Worm (Caenorhabditis elegans) whole organism, L2 larva: ENCODE results near the gene ari-2.

Source experiments
- C34F6.9 ChIP-seq: fragments of 150-350 bp; optimal IDR thresholded peaks from 2 replicates; lab custom pipeline; 2014; ENCODE audit warnings: missing biosample characterization, missing genetic modification characterization
- F13H6.1 ChIP-seq: sonication (generic microtip); optimal IDR thresholded peaks from 2 replicates; lab custom pipeline; 2016; ENCODE audit warnings: missing genetic modification characterization, missing compliant biosample characterization
- R02D3.7 ChIP-seq: fragments of 150-350 bp; optimal IDR thresholded peaks from 2 replicates; lab custom pipeline; 2014; ENCODE audit warnings: missing biosample characterization, missing genetic modification characterization
- Y55F3AM.14 ChIP-seq: fragments of 200-800 bp; sonication (Bioruptor generic); optimal IDR thresholded peaks from 2 replicates; lab custom pipeline; 2018; ENCODE audit warnings: mild to moderate bottlenecking, missing genetic modification characterization, missing compliant biosample characterization
- ZK546.5 ChIP-seq: sonication (generic microtip); optimal IDR thresholded peaks from 2 replicates; lab custom pipeline; 2017; ENCODE audit warnings: missing biosample characterization, missing genetic modification characterization
- alr-1 ChIP-seq: fragments of 150-350 bp; optimal IDR thresholded peaks from 2 replicates; lab custom pipeline; 2014; ENCODE audit warnings: missing biosample characterization, missing genetic modification characterization
- aly-2 ChIP-seq: fragments of 150-350 bp; optimal IDR thresholded peaks from 2 replicates; lab custom pipeline; 2014; ENCODE audit warnings: missing biosample characterization, missing genetic modification characterization
- ama-1 ChIP-seq: fragments of 150-350 bp; optimal IDR thresholded peaks from 2 replicates; lab custom pipeline; 2018; ENCODE audit warnings: inconsistent platforms
- blmp-1 ChIP-seq: sonication (generic microtip); optimal IDR thresholded peaks from 2 replicates; lab custom pipeline; 2017; ENCODE audit warnings: missing genetic modification characterization, mild to moderate bottlenecking, missing compliant biosample characterization, antibody characterized with exemption, moderate library complexity; ENCODE audit not compliant: insufficient read depth
- ceh-16 ChIP-seq: fragments of 150-350 bp; optimal IDR thresholded peaks from 2 replicates; lab custom pipeline; 2014; ENCODE audit warnings: missing biosample characterization, missing genetic modification characterization
- ceh-82 ChIP-seq: fragments of 150-350 bp; optimal IDR thresholded peaks from 2 replicates; lab custom pipeline; 2014; ENCODE audit warnings: missing biosample characterization, missing genetic modification characterization
- crh-2 ChIP-seq: sonication (generic microtip); optimal IDR thresholded peaks from 2 replicates; lab custom pipeline; 2017; ENCODE audit warnings: missing biosample characterization, missing genetic modification characterization
- dmd-4 ChIP-seq: sonication (generic microtip); optimal IDR thresholded peaks from 2 replicates; lab custom pipeline; 2017; ENCODE audit warnings: missing biosample characterization, missing genetic modification characterization
- egl-27 ChIP-seq: sonication (generic microtip); optimal IDR thresholded peaks from 3 replicates; lab custom pipeline; 2017; ENCODE audit warnings: missing biosample characterization, missing genetic modification reagents, missing genetic modification characterization
- elt-1 ChIP-seq: fragments of 150-350 bp; optimal IDR thresholded peaks from 2 replicates; lab custom pipeline; 2014; ENCODE audit warnings: missing biosample characterization, missing genetic modification characterization
- elt-3 ChIP-seq: sonication (generic microtip); optimal IDR thresholded peaks from 2 replicates; lab custom pipeline; 2017; ENCODE audit warnings: missing biosample characterization, missing genetic modification characterization
- fos-1 ChIP-seq: fragments of 150-350 bp; optimal IDR thresholded peaks from 2 replicates; lab custom pipeline; 2014; ENCODE audit warnings: missing biosample characterization, missing genetic modification characterization
- gmeb-1 ChIP-seq: fragments of 150-350 bp; optimal IDR thresholded peaks from 2 replicates; lab custom pipeline; 2014; ENCODE audit warnings: missing biosample characterization, missing genetic modification characterization
- lin-11 ChIP-seq: fragments of 150-350 bp; sonication (generic microtip); optimal IDR thresholded peaks from 2 replicates; lab custom pipeline; 2014; ENCODE audit warnings: missing biosample characterization, missing genetic modification characterization, inconsistent platforms, mixed read lengths
- lin-13 ChIP-seq: fragments of 150-350 bp; optimal IDR thresholded peaks from 2 replicates; lab custom pipeline; 2014; ENCODE audit warnings: missing biosample characterization, missing genetic modification reagents, missing genetic modification characterization
- lin-39 ChIP-seq: fragments of 150-350 bp; optimal IDR thresholded peaks from 2 replicates; lab custom pipeline; 2014; ENCODE audit warnings: missing biosample characterization, missing genetic modification reagents, missing genetic modification characterization
- lsy-2 ChIP-seq, 2 experiments: fragments of 150-350 bp in 1 of 2; sonication (generic microtip) in 1 of 2; optimal IDR thresholded peaks; 2 replicates each; lab custom pipeline; 2014 to 2017; ENCODE audit warnings: missing biosample characterization in 2 of 2, missing genetic modification characterization in 2 of 2
- mab-5 ChIP-seq: fragments of 150-350 bp; optimal IDR thresholded peaks from 2 replicates; lab custom pipeline; 2014; ENCODE audit warnings: missing biosample characterization, missing genetic modification characterization
- mbf-1 ChIP-seq: sonication (generic microtip); optimal IDR thresholded peaks from 2 replicates; lab custom pipeline; 2017; ENCODE audit warnings: missing biosample characterization, missing genetic modification characterization
- mdl-1 ChIP-seq, 2 experiments: fragments of 150-350 bp in 1 of 2; sonication (generic microtip) in 1 of 2; optimal IDR thresholded peaks; 2 replicates each; lab custom pipeline; 2017; ENCODE audit warnings: missing biosample characterization in 2 of 2, missing genetic modification characterization in 2 of 2
- nhr-10 ChIP-seq: sonication (generic microtip); optimal IDR thresholded peaks from 2 replicates; lab custom pipeline; 2017; ENCODE audit warnings: missing biosample characterization, missing genetic modification characterization
- nhr-11 ChIP-seq: fragments of 150-350 bp; optimal IDR thresholded peaks from 2 replicates; lab custom pipeline; 2014; ENCODE audit warnings: missing biosample characterization, missing genetic modification characterization
- nhr-12 ChIP-seq: fragments of 150-350 bp; optimal IDR thresholded peaks from 2 replicates; lab custom pipeline; 2014; ENCODE audit warnings: missing biosample characterization, missing genetic modification characterization
- nhr-129 ChIP-seq: fragments of 150-350 bp; optimal IDR thresholded peaks from 2 replicates; lab custom pipeline; 2014; ENCODE audit warnings: missing biosample characterization, missing genetic modification characterization
- nhr-21 ChIP-seq: fragments of 150-350 bp; optimal IDR thresholded peaks from 2 replicates; lab custom pipeline; 2014; ENCODE audit warnings: missing biosample characterization, missing genetic modification characterization
- nhr-23 ChIP-seq: fragments of 150-350 bp; optimal IDR thresholded peaks from 2 replicates; lab custom pipeline; 2014; ENCODE audit warnings: missing biosample characterization, missing genetic modification reagents, missing genetic modification characterization
- nhr-237 ChIP-seq: fragments of 150-350 bp; optimal IDR thresholded peaks from 2 replicates; lab custom pipeline; 2014; ENCODE audit warnings: missing biosample characterization, missing genetic modification characterization
- nhr-25 ChIP-seq: fragments of 150-350 bp; sonication (generic microtip); optimal IDR thresholded peaks from 3 replicates; lab custom pipeline; 2014; ENCODE audit warnings: missing biosample characterization, missing genetic modification characterization
- nhr-6 ChIP-seq: fragments of 150-350 bp; optimal IDR thresholded peaks from 2 replicates; lab custom pipeline; 2014; ENCODE audit warnings: missing biosample characterization, missing genetic modification characterization
- nhr-77 ChIP-seq: fragments of 150-350 bp; optimal IDR thresholded peaks from 2 replicates; lab custom pipeline; 2014; ENCODE audit warnings: missing biosample characterization, missing genetic modification characterization
- peb-1 ChIP-seq: fragments of 150-350 bp; optimal IDR thresholded peaks from 2 replicates; lab custom pipeline; 2014; ENCODE audit warnings: missing biosample characterization, missing genetic modification characterization
- sem-4 ChIP-seq: fragments of 150-350 bp; optimal IDR thresholded peaks from 2 replicates; lab custom pipeline; 2014; ENCODE audit warnings: missing biosample characterization, missing genetic modification reagents, missing genetic modification characterization
- skn-1 ChIP-seq: sonication (generic microtip); optimal IDR thresholded peaks from 2 replicates; lab custom pipeline; 2017; ENCODE audit warnings: missing biosample characterization, missing genetic modification characterization
- sma-3 ChIP-seq: sonication (generic microtip); optimal IDR thresholded peaks from 2 replicates; lab custom pipeline; 2016; ENCODE audit warnings: missing genetic modification reagents, missing genetic modification characterization, missing compliant biosample characterization
- sma-9 ChIP-seq, 2 experiments: fragments of 150-350 bp in 1 of 2; sonication (generic microtip) in 1 of 2; optimal IDR thresholded peaks; 2 replicates each; lab custom pipeline; 2014 to 2016; ENCODE audit warnings: missing genetic modification characterization in 2 of 2, mild to moderate bottlenecking in 1 of 2, missing biosample characterization in 1 of 2, missing compliant biosample characterization in 1 of 2, missing genetic modification reagents in 1 of 2, moderate library complexity in 1 of 2
- snpc-4 ChIP-seq: fragments of 150-350 bp; optimal IDR thresholded peaks from 2 replicates; lab custom pipeline; 2014; ENCODE audit warnings: missing biosample characterization, missing genetic modification characterization
- unc-39 ChIP-seq: fragments of 150-350 bp; optimal IDR thresholded peaks from 2 replicates; lab custom pipeline; 2014; ENCODE audit warnings: missing biosample characterization, missing genetic modification characterization
- unc-55 ChIP-seq: fragments of 150-350 bp; sonication (generic microtip); optimal IDR thresholded peaks from 3 replicates; lab custom pipeline; 2014; ENCODE audit warnings: missing biosample characterization, missing genetic modification reagents, missing genetic modification characterization
- unc-62 ChIP-seq: fragments of 150-350 bp; optimal IDR thresholded peaks from 2 replicates; lab custom pipeline; 2014; ENCODE audit warnings: missing biosample characterization, missing genetic modification reagents, missing genetic modification characterization
- zag-1 ChIP-seq: fragments of 150-350 bp; optimal IDR thresholded peaks from 2 replicates; lab custom pipeline; 2014; ENCODE audit warnings: missing biosample characterization, missing genetic modification characterization
- ztf-1 ChIP-seq: fragments of 200-800 bp; sonication (Bioruptor generic); conservative IDR thresholded peaks from 2 replicates; pipeline ENCODE4 v1.3.6; 2022; ENCODE audit warnings: missing genetic modification characterization, missing compliant biosample characterization
- ztf-11 ChIP-seq: sonication (generic microtip); optimal IDR thresholded peaks from 2 replicates; lab custom pipeline; 2017; ENCODE audit warnings: missing biosample characterization, missing genetic modification characterization
- ztf-4 ChIP-seq: fragments of 150-350 bp; optimal IDR thresholded peaks from 2 replicates; lab custom pipeline; 2014; ENCODE audit warnings: missing biosample characterization, missing genetic modification characterization

Gene ari-2

ce11 chrIV:5582267-5582666 lies 31.3 kb downstream of the ari-2 start:
- TF ChIP-seq nhr-77 (tag; lab: Kevin White, UChicago) (no peak), mdl-1 (tag; optimal IDR thresholded peaks at IDR 0.05; lab: Kevin White, UChicago) (peak; percentile 18 to 21), mab-5 (tag; lab: Kevin White, UChicago) (no peak), egl-27 (no peak), C34F6.9 (peak; percentile 72), Y55F3AM.14 (GFP tag; lab: Kevin White, UChicago) (peak; percentile 71), elt-1 (tag; lab: Kevin White, UChicago) (no peak), nhr-129 (tag; lab: Kevin White, UChicago) (peak; percentile 73), unc-55 (GFP tag; lab: Kevin White, UChicago) (peak; percentile 36), lin-11 (tag; lab: Kevin White, UChicago) (peak; percentile 49), ztf-11 (tag; lab: Kevin White, UChicago) (no peak), nhr-12 (tag; lab: Kevin White, UChicago) (no peak), R02D3.7 (tag; lab: Kevin White, UChicago) (no peak), F13H6.1 (peak; percentile 72), ama-1 (peak; percentile 14), gmeb-1 (tag; lab: Kevin White, UChicago) (no peak), sma-3 (GFP tag; lab: Kevin White, UChicago) (peak; percentile 32), lin-13 (GFP tag; lab: Kevin White, UChicago) (peak; percentile 2), dmd-4 (tag; lab: Kevin White, UChicago) (no peak), nhr-11 (no peak), nhr-10 (tag; lab: Kevin White, UChicago) (no peak), aly-2 (tag; lab: Kevin White, UChicago) (no peak), elt-3 (tag; lab: Kevin White, UChicago) (no peak), ztf-1 (no peak), ZK546.5 (tag; lab: Kevin White, UChicago) (no peak), lin-39 (no peak), skn-1 (no peak), nhr-23 (tag; lab: Kevin White, UChicago) (no peak), nhr-6 (peak; percentile 27), unc-39 (no peak), crh-2 (tag; lab: Kevin White, UChicago) (peak; percentile 86), alr-1 (tag; lab: Kevin White, UChicago) (no peak), nhr-237 (tag; lab: Kevin White, UChicago) (no peak), blmp-1 (no peak), peb-1 (tag; lab: Kevin White, UChicago) (no peak), sma-9 (GFP tag; optimal IDR thresholded peaks at IDR 0.05; lab: Kevin White, UChicago) (peak; percentile 81), sma-9 (tag; optimal IDR thresholded peaks at IDR 0.05; lab: Kevin White, UChicago) (no peak), ceh-16 (tag; lab: Kevin White, UChicago) (no peak), snpc-4 (tag; lab: Kevin White, UChicago) (no peak), lsy-2 (tag; optimal IDR thresholded peaks at IDR 0.05; lab: Kevin White, UChicago) (peak in 1 of 2 experiments; percentile 64), fos-1 (tag; lab: Kevin White, UChicago) (peak; percentile 66), zag-1 (peak; percentile 28), ztf-4 (tag; lab: Kevin White, UChicago) (peak; percentile 5), nhr-21 (tag; lab: Kevin White, UChicago) (peak; percentile 55), unc-62 (GFP tag; lab: Kevin White, UChicago) (no peak), mbf-1 (tag; lab: Kevin White, UChicago) (no peak), sem-4 (tag; lab: Kevin White, UChicago) (peak; percentile 37), nhr-25 (tag; lab: Kevin White, UChicago) (peak; percentile 40), ceh-82 (no peak)
- TF ChIP-seq, all 48 proteins: peak for 20
